Fruit fly (Drosophila melanogaster): ENCODE data around the gene scf.
A peak's percentile ranks its signal among the peaks of the same experiment; 100 is the strongest.

The scf gene

DNA sequence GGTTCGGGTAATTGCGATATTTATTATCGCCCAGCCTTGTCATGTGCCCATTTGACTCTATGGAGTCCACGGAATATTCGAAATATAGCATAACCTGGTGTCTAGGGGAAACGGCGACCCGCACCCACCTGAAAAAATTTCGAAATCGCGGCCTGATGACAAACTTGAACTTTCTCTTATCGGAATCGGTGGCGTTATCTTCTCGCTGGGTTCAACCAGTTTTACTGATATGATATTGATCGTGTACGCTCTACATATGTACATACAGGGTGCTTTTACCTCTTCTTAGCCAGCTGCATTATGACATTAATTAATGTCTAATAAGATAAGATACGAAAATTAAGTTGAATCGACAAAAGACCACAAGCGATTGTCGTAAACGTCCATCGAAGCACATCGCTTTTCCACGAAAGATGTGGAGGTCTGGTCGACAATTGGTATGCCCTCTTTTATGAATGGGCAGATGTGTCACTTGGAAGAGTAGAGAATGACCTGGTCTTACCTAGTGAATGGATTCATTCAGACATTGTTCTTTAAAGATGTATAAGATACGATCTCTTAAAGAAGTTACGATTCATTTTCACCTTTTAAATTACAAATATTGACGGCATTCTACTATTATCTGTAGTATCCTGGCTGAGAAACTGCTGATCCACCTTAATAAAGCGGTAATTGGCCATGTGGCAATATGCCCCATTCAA, 21.9 kb downstream of the scf start (continued):
- TF ChIP-seq CG10979 (tag; optimal IDR thresholded peaks at IDR 0.05) (no peak), CG3163 (GFP tag; optimal IDR thresholded peaks at IDR 0.05) (no peak), en (GFP tag; optimal IDR thresholded peaks at IDR 0.05) (no peak), lov (optimal IDR thresholded peaks at IDR 0.05) (no peak), lov (GFP tag; IDR thresholded peaks at IDR 0.05) (no peak), Fer3 (tag; optimal IDR thresholded peaks at IDR 0.05) (no peak), HLH54F (GFP tag; optimal IDR thresholded peaks at IDR 0.05) (no peak), tin (GFP tag; optimal IDR thresholded peaks at IDR 0.05) (no peak), dmrt99B (tag; optimal IDR thresholded peaks at IDR 0.05) (peak; percentile 23), salm (tag; optimal IDR thresholded peaks at IDR 0.05) (peak; percentile 36), dati (GFP tag; IDR thresholded peaks at IDR 0.05) (no peak), Sox102F (GFP tag; optimal IDR thresholded peaks at IDR 0.05) (peak; percentile 31), CG4820 (GFP tag; optimal IDR thresholded peaks at IDR 0.05) (no peak), dysf (GFP tag; IDR thresholded peaks at IDR 0.05) (peak; percentile 51; the same call in 2 of the 3 replicates), TFAM (GFP tag; optimal IDR thresholded peaks at IDR 0.05) (no peak), Blimp-1 (GFP tag; optimal IDR thresholded peaks at IDR 0.05) (no peak), CG12659 (GFP tag; optimal IDR thresholded peaks at IDR 0.05) (peak; percentile 3), fru (optimal IDR thresholded peaks at IDR 0.05) (no peak), Hsf (GFP tag; optimal IDR thresholded peaks at IDR 0.05) (no peak), pnt (GFP tag; optimal IDR thresholded peaks at IDR 0.05) (no peak), jigr1 (GFP tag; IDR thresholded peaks at IDR 0.05) (no peak), CG5953 (GFP tag; IDR thresholded peaks at IDR 0.05) (peak; percentile 49; the same call in 1 of the 2 replicates), hkb (optimal IDR thresholded peaks at IDR 0.05) (no peak), hkb (GFP tag; IDR thresholded peaks at IDR 0.05) (no peak), CG11247 (GFP tag; IDR thresholded peaks at IDR 0.05) (no peak), ewg (GFP tag; optimal IDR thresholded peaks at IDR 0.05) (no peak), CG18262 (tag; optimal IDR thresholded peaks at IDR 0.05) (peak; percentile 10), CG18599 (GFP tag; optimal IDR thresholded peaks at IDR 0.05) (peak; percentile 22), toy (GFP tag; IDR thresholded peaks at IDR 0.05) (no peak), Opbp (GFP tag; IDR thresholded peaks at IDR 0.05; ENCODE audit: partially characterized antibody) (no peak), D19B (GFP tag; optimal IDR thresholded peaks at IDR 0.05) (no peak), CG11085 (GFP tag; IDR thresholded peaks at IDR 0.05) (no peak), luna (GFP tag; optimal IDR thresholded peaks at IDR 0.05) (no peak), CG15011 (GFP tag; optimal IDR thresholded peaks at IDR 0.05) (no peak), Dref (GFP tag; IDR thresholded peaks at IDR 0.05) (no peak), CG8089 (GFP tag; optimal IDR thresholded peaks at IDR 0.05) (no peak), CG2875 (GFP tag; optimal IDR thresholded peaks at IDR 0.05) (no peak), chif (GFP tag; optimal IDR thresholded peaks at IDR 0.05) (no peak), croc (GFP tag; conservative IDR thresholded peaks at IDR 0.05) (no peak), CG2678 (tag; optimal IDR thresholded peaks at IDR 0.05) (peak; percentile 49), CG1602 (GFP tag; optimal IDR thresholded peaks at IDR 0.05) (no peak), CG4617 (GFP tag; optimal IDR thresholded peaks at IDR 0.05; ENCODE audit: borderline replicate concordance) (no peak), ind (GFP tag; optimal IDR thresholded peaks at IDR 0.05) (peak; percentile 15), Rx (GFP tag; IDR thresholded peaks at IDR 0.05) (no peak), Fer1 (GFP tag; optimal IDR thresholded peaks at IDR 0.05) (no peak), CG1792 (GFP tag; optimal IDR thresholded peaks at IDR 0.05) (no peak), sug (tag; optimal IDR thresholded peaks at IDR 0.05) (peak; percentile 9), CG31388 (GFP tag; optimal IDR thresholded peaks at IDR 0.05) (no peak), sens (GFP tag) (peak; percentile 31), crol (GFP tag; IDR thresholded peaks at IDR 0.05) (no peak), fd96Cb (tag; optimal IDR thresholded peaks at IDR 0.05) (peak; percentile 17), ATbp (GFP tag; optimal IDR thresholded peaks at IDR 0.05) (no peak)
